Worm (Caenorhabditis elegans): Measurements from ENCODE around the gene C25H3.7.

C25H3.7 gene

DNA sequence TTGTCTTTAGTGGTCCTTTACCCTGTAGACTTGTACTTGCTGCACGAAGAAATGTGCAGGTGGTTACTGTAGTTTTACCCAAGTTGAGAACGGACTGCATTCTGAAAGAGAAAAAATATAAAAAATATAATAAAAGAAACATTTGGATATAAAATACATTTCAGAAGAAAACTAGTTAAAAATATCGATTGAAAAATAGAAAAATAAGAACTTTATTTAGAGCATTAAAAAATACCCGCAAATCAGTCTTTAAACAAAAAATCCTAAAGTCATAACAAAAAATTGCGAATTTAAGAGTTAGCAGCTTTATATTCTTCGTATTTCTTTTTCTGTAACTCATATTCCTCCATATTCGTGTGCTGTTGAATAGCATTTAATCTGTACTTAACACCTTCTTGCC, at the start of gene C25H3.7:
C25H3.7 (minus strand) TSS at position 101 of the 400 bp plus-strand sequence.
- TF ChIP-seq sox-2 (GFP tag; IDR thresholded peaks at IDR 0.05) (no peak), fax-1 (tag; optimal IDR thresholded peaks at IDR 0.05) (no peak), ama-1 (optimal IDR thresholded peaks at IDR 0.05) (no peak), tbx-2 (tag; optimal IDR thresholded peaks at IDR 0.05) (no peak), C38D4.7 (GFP tag; optimal IDR thresholded peaks at IDR 0.05) (no peak), F13H6.1 (tag; optimal IDR thresholded peaks at IDR 0.05) (no peak), ref-2 (tag; optimal IDR thresholded peaks at IDR 0.05) (no peak), rnt-1 (tag; optimal IDR thresholded peaks at IDR 0.05) (no peak), pag-3 (tag; optimal IDR thresholded peaks at IDR 0.05; ENCODE audit: borderline replicate concordance) (no peak), unc-86 (tag; optimal IDR thresholded peaks at IDR 0.05) (no peak), elt-4 (tag; optimal IDR thresholded peaks at IDR 0.05) (no peak), ceh-31 (tag; optimal IDR thresholded peaks at IDR 0.05) (no peak), nhr-11 (tag; optimal IDR thresholded peaks at IDR 0.05) (no peak)

DNA sequence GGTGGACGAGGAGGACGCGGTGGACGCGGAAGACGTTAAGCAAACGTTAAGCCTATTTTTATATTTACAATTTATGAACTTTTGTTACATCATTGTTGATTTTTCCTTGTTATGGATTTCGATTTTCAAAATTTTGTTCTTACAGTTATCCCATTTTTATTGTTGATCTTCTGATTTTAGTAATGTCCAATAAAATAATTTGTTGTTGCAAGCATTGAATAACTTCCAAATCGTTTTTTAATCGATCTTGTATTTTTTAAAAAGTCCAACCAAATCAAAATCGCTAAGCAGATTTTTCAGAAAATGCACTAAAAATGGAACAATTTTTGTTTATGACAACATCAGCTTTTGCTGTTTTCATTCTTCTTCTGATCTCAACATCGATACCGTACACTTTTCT, 49.1 kb upstream of the C25H3.7 start, which contains the start of gene zipt-3:
zipt-3 (plus strand) TSS at position 301 of the 400 bp plus-strand sequence.
- TF ChIP-seq gmeb-2 (tag; optimal IDR thresholded peaks at IDR 0.05) (no peak), madf-2 (tag; optimal IDR thresholded peaks at IDR 0.05) (no peak), lim-6 (tag; optimal IDR thresholded peaks at IDR 0.05) (no peak), pha-4 (tag; optimal IDR thresholded peaks at IDR 0.05) (no peak), tbx-7 (tag; optimal IDR thresholded peaks at IDR 0.05) (no peak), ztf-16 (tag; optimal IDR thresholded peaks at IDR 0.05) (no peak)

DNA sequence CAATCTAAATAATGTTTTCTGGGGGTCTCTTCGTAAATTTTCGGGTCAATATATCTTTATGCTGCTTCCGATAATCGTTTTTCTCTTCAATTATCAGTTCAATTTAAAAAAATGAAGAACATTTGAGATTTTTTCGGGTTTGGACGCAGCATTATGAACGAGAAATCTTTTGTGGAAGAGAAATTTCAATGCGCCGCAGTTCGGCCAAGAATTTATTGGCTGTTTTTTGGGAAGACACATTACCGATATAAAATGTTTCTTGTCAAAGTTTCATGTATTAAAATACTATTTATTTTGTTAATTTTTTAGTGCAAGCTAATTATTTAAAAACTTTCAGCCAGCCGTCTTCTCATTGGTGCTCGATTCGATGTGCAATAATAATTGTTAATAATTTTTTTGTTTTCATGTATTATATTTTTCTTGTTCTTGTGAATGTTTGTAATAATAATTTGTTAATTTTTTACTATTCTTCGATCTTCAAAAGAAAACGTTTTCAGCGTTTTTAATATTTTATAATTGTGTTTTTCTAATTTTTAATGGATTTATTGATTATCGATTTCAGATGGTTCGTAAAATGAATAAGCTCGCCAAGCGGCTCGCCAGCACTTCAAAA, 47.1 kb upstream of the C25H3.7 start, which contains the start of the genes C18A3.10 and C18A3.3:
C18A3.10 (minus strand) TSS at position 101 of the 613 bp plus-strand sequence.
C18A3.3 (plus strand) TSS at position 563 of the 613 bp plus-strand sequence.
- TF ChIP-seq ref-2 (tag; optimal IDR thresholded peaks at IDR 0.05) (no peak), pax-1 (tag; optimal IDR thresholded peaks at IDR 0.05) (no peak), tbx-2 (tag; optimal IDR thresholded peaks at IDR 0.05) (no peak), pros-1 (tag; optimal IDR thresholded peaks at IDR 0.05) (no peak), C08G9.2 (tag; optimal IDR thresholded peaks at IDR 0.05) (no peak), pha-4 (tag; optimal IDR thresholded peaks at IDR 0.05) (no peak), sdc-2 (tag; optimal IDR thresholded peaks at IDR 0.05) (no peak), dmd-4 (tag; optimal IDR thresholded peaks at IDR 0.05; ENCODE audit: borderline replicate concordance) (no peak), tbx-7 (tag; optimal IDR thresholded peaks at IDR 0.05) (no peak), ztf-16 (tag; optimal IDR thresholded peaks at IDR 0.05) (no peak), ceh-34 (tag; optimal IDR thresholded peaks at IDR 0.05) (no peak), ceh-19 (GFP tag; optimal IDR thresholded peaks at IDR 0.05) (no peak), gmeb-2 (tag; optimal IDR thresholded peaks at IDR 0.05) (no peak), lin-11 (tag; optimal IDR thresholded peaks at IDR 0.05) (no peak)

DNA sequence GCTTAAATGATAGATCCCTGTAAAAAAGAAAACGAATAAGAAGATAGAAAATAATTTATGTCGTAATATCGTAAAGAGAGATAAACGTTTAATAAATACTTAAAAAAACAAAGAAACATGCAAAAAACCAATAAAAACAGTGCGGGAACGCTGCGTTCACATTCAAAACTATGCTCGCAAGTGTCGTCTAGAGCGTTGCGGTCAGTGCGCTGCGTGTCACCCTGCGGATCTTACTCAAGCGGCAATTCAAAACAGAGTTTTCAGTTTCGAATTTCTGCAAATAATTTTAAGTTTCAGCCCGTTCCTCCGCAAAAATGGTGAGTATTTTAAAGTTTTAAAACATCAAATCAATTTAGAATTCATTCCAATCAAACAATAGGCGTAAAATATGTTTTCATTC, 46.1 kb upstream of the C25H3.7 start, which contains the start of the genes tiar-1 and lelo-4:
tiar-1 (minus strand) TSS at position 17 of the 400 bp plus-strand sequence.
lelo-4 (plus strand) TSS at position 118 of the 400 bp plus-strand sequence.
- TF ChIP-seq K02D7.2 (tag; optimal IDR thresholded peaks at IDR 0.05) = no peak
- TF ChIP-seq ceh-2 (tag; optimal IDR thresholded peaks at IDR 0.05) = peak; percentile 2
- TF ChIP-seq nfya-1 (tag; optimal IDR thresholded peaks at IDR 0.05) = peak; percentile 50
- no peak for TF ChIP-seq F13H6.1 (tag; optimal IDR thresholded peaks at IDR 0.05)
- peak; percentile 5 for TF ChIP-seq unc-55 (GFP tag; optimal IDR thresholded peaks at IDR 0.05)
- no peak for TF ChIP-seq pha-4 (tag; optimal IDR thresholded peaks at IDR 0.05)
- peak; percentile 50 for TF ChIP-seq ceh-34 (tag; optimal IDR thresholded peaks at IDR 0.05)
- peak; percentile 59 for TF ChIP-seq ceh-31 (tag; optimal IDR thresholded peaks at IDR 0.05)
- peak; percentile 52 for TF ChIP-seq elt-2 (tag; optimal IDR thresholded peaks at IDR 0.05)

DNA sequence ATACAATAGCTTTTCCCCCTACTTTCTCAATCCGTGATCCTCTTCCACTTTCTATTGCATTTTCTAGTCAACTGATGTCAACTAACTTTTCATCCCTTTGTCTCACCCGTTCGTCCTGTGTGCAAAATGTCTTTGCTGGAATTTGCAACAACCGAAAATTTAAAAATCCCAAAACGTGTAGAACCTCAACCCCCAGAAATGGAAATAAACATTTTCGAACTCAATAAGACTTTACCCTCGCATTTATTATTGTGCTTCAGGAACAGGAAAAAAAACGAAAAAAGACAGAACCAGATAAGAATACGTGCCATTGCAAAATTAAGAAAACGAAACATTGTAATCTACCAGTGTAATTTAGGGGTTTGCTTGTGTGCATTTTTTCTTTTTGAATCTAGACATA, 43.4 kb upstream of the C25H3.7 start:
- TF ChIP-seq lim-6 (tag; optimal IDR thresholded peaks at IDR 0.05) (no peak), ama-1 (optimal IDR thresholded peaks at IDR 0.05) (peak; percentile 80)
